Worm (Caenorhabditis elegans) whole organism, midembryonic: ENCODE measurements around the gene somi-1.

Source experiments
- T22C8.4 ChIP-seq: fragments of 200-800 bp; sonication (Bioruptor generic); IDR thresholded peaks from 2 replicates; pipeline ENCODE4 v1.3.6; 2022; ENCODE audit warnings: missing genetic modification characterization, missing compliant biosample characterization
- cog-1 ChIP-seq: sonication (generic microtip); optimal IDR thresholded peaks from 2 replicates; lab custom pipeline; 2016; ENCODE audit warnings: missing genetic modification characterization, missing compliant biosample characterization
- flt-1 ChIP-seq: fragments of 200-800 bp; sonication (Bioruptor generic); IDR thresholded peaks from 2 replicates; pipeline ENCODE4 v1.3.6; 2022; ENCODE audit warnings: missing genetic modification characterization, missing compliant biosample characterization
- klf-2 ChIP-seq: fragments of 200-800 bp; sonication (Bioruptor generic); conservative IDR thresholded peaks from 2 replicates; pipeline ENCODE4 v1.3.6; 2022; ENCODE audit warnings: missing genetic modification reagents, missing genetic modification characterization, missing compliant biosample characterization
- med-1 ChIP-seq: sonication (generic microtip); optimal IDR thresholded peaks from 2 replicates; lab custom pipeline; 2017; ENCODE audit warnings: missing genetic modification characterization, mild to moderate bottlenecking, missing compliant biosample characterization, antibody characterized with exemption, missing genetic modification reagents; ENCODE audit not compliant: insufficient read depth
- ref-1 ChIP-seq: fragments of 200-800 bp; sonication (Bioruptor generic); conservative IDR thresholded peaks from 2 replicates; pipeline ENCODE4 v1.3.6; 2022; ENCODE audit warnings: missing genetic modification reagents, missing genetic modification characterization, missing compliant biosample characterization
- tab-1 ChIP-seq: fragments of 200-800 bp; sonication (Bioruptor generic); IDR thresholded peaks from 2 replicates; pipeline ENCODE4 v1.3.6; 2022; ENCODE audit warnings: missing genetic modification characterization, missing compliant biosample characterization
- ztf-23 ChIP-seq: fragments of 200-800 bp; sonication (Bioruptor generic); IDR thresholded peaks from 2 replicates; pipeline ENCODE4 v1.3.6; 2022; ENCODE audit warnings: missing genetic modification reagents, missing genetic modification characterization, missing compliant biosample characterization
- ztf-29 ChIP-seq: fragments of 200-800 bp; sonication (Bioruptor generic); IDR thresholded peaks from 2 replicates; pipeline ENCODE4 v1.3.6; 2022; ENCODE audit warnings: missing genetic modification reagents, missing genetic modification characterization, missing compliant biosample characterization

Gene somi-1

ce11 chrV:13374532-13374931 is 16.7 kb downstream of the somi-1 start:
- no peak for TF ChIP-seq ztf-23 (GFP tag; lab: Robert Waterston, UW)
- TF ChIP-seq flt-1 (GFP tag; lab: Robert Waterston, UW): peak; percentile 59; the same call in 1 of the 2 replicates

- TF ChIP-seq med-1 (GFP tag; lab: Kevin White, UChicago) (no peak), ref-1 (GFP tag; lab: Robert Waterston, UW) (no peak), ztf-23 (GFP tag; lab: Robert Waterston, UW) (no peak), ztf-29 (no peak), klf-2 (GFP tag; lab: Robert Waterston, UW) (no peak)
Measured at ce11 chrV:13373643-13374042, 17.6 kb downstream of the somi-1 start.

- no peak for TF ChIP-seq tab-1 (GFP tag; lab: Robert Waterston, UW)
- TF ChIP-seq ztf-23 (GFP tag; lab: Robert Waterston, UW): no peak
- TF ChIP-seq med-1 (GFP tag; lab: Kevin White, UChicago): no peak
- no peak for TF ChIP-seq ztf-29
- no peak for TF ChIP-seq flt-1 (GFP tag; lab: Robert Waterston, UW)
- no peak for TF ChIP-seq ref-1 (GFP tag; lab: Robert Waterston, UW)
- no peak for TF ChIP-seq cog-1 (tag; lab: Kevin White, UChicago)
- no peak for TF ChIP-seq klf-2 (GFP tag; lab: Robert Waterston, UW)
- TF ChIP-seq T22C8.4 (GFP tag; lab: Robert Waterston, UW): no peak
Measured at ce11 chrV:13372821-13373220, 18.4 kb downstream of the somi-1 start.

ce11 chrV:13371336-13371735 is 19.9 kb downstream of the somi-1 start:
- TF ChIP-seq T22C8.4 (GFP tag; lab: Robert Waterston, UW) (no peak), med-1 (GFP tag; lab: Kevin White, UChicago) (no peak), ztf-23 (GFP tag; lab: Robert Waterston, UW) (no peak), tab-1 (GFP tag; lab: Robert Waterston, UW) (no peak), cog-1 (tag; lab: Kevin White, UChicago) (no peak), ztf-29 (no peak)

- TF ChIP-seq T22C8.4 (GFP tag; lab: Robert Waterston, UW) (no peak), flt-1 (GFP tag; lab: Robert Waterston, UW) (no peak), klf-2 (GFP tag; lab: Robert Waterston, UW) (no peak), tab-1 (GFP tag; lab: Robert Waterston, UW) (no peak), ztf-23 (GFP tag; lab: Robert Waterston, UW) (no peak), med-1 (GFP tag; lab: Kevin White, UChicago) (no peak), ref-1 (GFP tag; lab: Robert Waterston, UW) (no peak), ztf-29 (no peak), cog-1 (tag; lab: Kevin White, UChicago) (no peak)
Measured at ce11 chrV:13370265-13370664, 20.9 kb downstream of the somi-1 start.

ce11 chrV:13369663-13370062 is 21.5 kb downstream of the somi-1 start:
- no peak for TF ChIP-seq klf-2 (GFP tag; lab: Robert Waterston, UW)
- no peak for TF ChIP-seq T22C8.4 (GFP tag; lab: Robert Waterston, UW)
- no peak for TF ChIP-seq ztf-23 (GFP tag; lab: Robert Waterston, UW)
- TF ChIP-seq cog-1 (tag; lab: Kevin White, UChicago): no peak
- TF ChIP-seq flt-1 (GFP tag; lab: Robert Waterston, UW): no peak
- no peak for TF ChIP-seq med-1 (GFP tag; lab: Kevin White, UChicago)
- no peak for TF ChIP-seq ztf-29
- no peak for TF ChIP-seq tab-1 (GFP tag; lab: Robert Waterston, UW)
- no peak for TF ChIP-seq ref-1 (GFP tag; lab: Robert Waterston, UW)

- no peak for TF ChIP-seq cog-1 (tag; lab: Kevin White, UChicago)
- no peak for TF ChIP-seq ref-1 (GFP tag; lab: Robert Waterston, UW)
- no peak for TF ChIP-seq tab-1 (GFP tag; lab: Robert Waterston, UW)
- no peak for TF ChIP-seq flt-1 (GFP tag; lab: Robert Waterston, UW)
- no peak for TF ChIP-seq ztf-29
- TF ChIP-seq klf-2 (GFP tag; lab: Robert Waterston, UW): no peak
- no peak for TF ChIP-seq T22C8.4 (GFP tag; lab: Robert Waterston, UW)
- no peak for TF ChIP-seq ztf-23 (GFP tag; lab: Robert Waterston, UW)
Measured at ce11 chrV:13367024-13367423, 24.2 kb downstream of the somi-1 start, which contains the start of gene srx-125. TSS of gene srx-125 (plus strand) at chrV:13367324.

- no peak for TF ChIP-seq klf-2 (GFP tag; lab: Robert Waterston, UW)
- TF ChIP-seq cog-1 (tag; lab: Kevin White, UChicago): no peak
- TF ChIP-seq T22C8.4 (GFP tag; lab: Robert Waterston, UW): no peak
- no peak for TF ChIP-seq med-1 (GFP tag; lab: Kevin White, UChicago)
- TF ChIP-seq ref-1 (GFP tag; lab: Robert Waterston, UW): no peak
- TF ChIP-seq ztf-23 (GFP tag; lab: Robert Waterston, UW): no peak
- TF ChIP-seq ztf-29: no peak
- no peak for TF ChIP-seq tab-1 (GFP tag; lab: Robert Waterston, UW)
- no peak for TF ChIP-seq flt-1 (GFP tag; lab: Robert Waterston, UW)
Measured at ce11 chrV:13366488-13366887, 24.7 kb downstream of the somi-1 start.

ce11 chrV:13364227-13364626 is 27.0 kb downstream of the somi-1 start:
- TF ChIP-seq cog-1 (tag; lab: Kevin White, UChicago) (no peak), ztf-29 (no peak), flt-1 (GFP tag; lab: Robert Waterston, UW) (no peak), med-1 (GFP tag; lab: Kevin White, UChicago) (no peak), tab-1 (GFP tag; lab: Robert Waterston, UW) (no peak), T22C8.4 (GFP tag; lab: Robert Waterston, UW) (no peak), klf-2 (GFP tag; lab: Robert Waterston, UW) (no peak), ztf-23 (GFP tag; lab: Robert Waterston, UW) (no peak), ref-1 (GFP tag; lab: Robert Waterston, UW) (no peak)
